Worm (Caenorhabditis elegans) whole organism, L1 larva: ENCODE results near the gene T26C5.3.
A peak's percentile ranks its signal among the peaks of the same experiment; 100 is the strongest.

Experiments used
- C04F5.9 ChIP-seq: sonication (generic microtip); optimal IDR thresholded peaks from 2 replicates; lab custom pipeline; 2016; ENCODE audit warnings: missing genetic modification characterization, missing compliant biosample characterization
- F16B12.6 ChIP-seq: fragments of 150-350 bp; optimal IDR thresholded peaks from 2 replicates; lab custom pipeline; 2014; ENCODE audit warnings: missing biosample characterization, missing genetic modification characterization
- Y116A8C.19 ChIP-seq: sonication (generic microtip); optimal IDR thresholded peaks from 2 replicates; lab custom pipeline; 2016; ENCODE audit warnings: missing compliant biosample characterization, missing genetic modification characterization, borderline replicate concordance
- aha-1 ChIP-seq: fragments of 150-350 bp; optimal IDR thresholded peaks from 2 replicates; lab custom pipeline; 2014; ENCODE audit warnings: missing biosample characterization, missing genetic modification characterization
- alr-1 ChIP-seq: fragments of 200-800 bp; sonication (Bioruptor generic); optimal IDR thresholded peaks from 2 replicates; lab custom pipeline; 2018; ENCODE audit warnings: borderline replicate concordance, mild to moderate bottlenecking, missing genetic modification characterization, missing compliant biosample characterization
- aly-2 ChIP-seq: fragments of 150-350 bp; optimal IDR thresholded peaks from 2 replicates; lab custom pipeline; 2014; ENCODE audit warnings: missing biosample characterization, missing genetic modification characterization
- ama-1 ChIP-seq: fragments of 150-350 bp; optimal IDR thresholded peaks from 2 replicates; lab custom pipeline; 2014
- blmp-1 ChIP-seq: fragments of 150-350 bp; optimal IDR thresholded peaks from 2 replicates; lab custom pipeline; 2014; ENCODE audit warnings: missing biosample characterization, missing genetic modification characterization
- ceh-63 ChIP-seq: fragments of 200-800 bp; sonication (Bioruptor generic); optimal IDR thresholded peaks from 2 replicates; lab custom pipeline; 2018; ENCODE audit warnings: mild to moderate bottlenecking, missing genetic modification characterization, missing compliant biosample characterization
- ceh-88 ChIP-seq: fragments of 200-800 bp; sonication (Bioruptor generic); IDR thresholded peaks from 2 replicates; pipeline ENCODE4 v1.3.6; 2022; ENCODE audit warnings: missing genetic modification characterization, missing compliant biosample characterization
- ces-1 ChIP-seq: fragments of 150-350 bp; optimal IDR thresholded peaks from 2 replicates; lab custom pipeline; 2014; ENCODE audit warnings: missing biosample characterization, missing genetic modification reagents, missing genetic modification characterization
- dpl-1 ChIP-seq, 3 experiments: fragments of 150-350 bp in 2 of 3; sonication (generic microtip) in 1 of 3; optimal IDR thresholded peaks; 2 replicates each; lab custom pipeline; 2014 to 2017; ENCODE audit warnings: missing biosample characterization in 3 of 3, missing genetic modification characterization in 3 of 3, missing genetic modification reagents in 3 of 3
- dsc-1 ChIP-seq: sonication (generic microtip); optimal IDR thresholded peaks from 2 replicates; lab custom pipeline; 2016; ENCODE audit warnings: mild to moderate bottlenecking, missing genetic modification characterization, missing compliant biosample characterization
- efl-1 ChIP-seq, 4 experiments: fragments of 150-350 bp; optimal IDR thresholded peaks in 3 of 4; peaks in 1 of 4; 1 replicate in 1 of 4; 2 replicates in 3 of 4; lab custom pipeline; 2014; ENCODE audit warnings: missing biosample characterization in 2 of 4, missing genetic modification characterization in 2 of 4, missing genetic modification reagents in 2 of 4
- egl-13 ChIP-seq: sonication (generic microtip); optimal IDR thresholded peaks from 2 replicates; lab custom pipeline; 2016; ENCODE audit warnings: missing genotype, missing genetic modification reagents, missing genetic modification characterization, missing compliant biosample characterization
- egl-27 ChIP-seq, 2 experiments: fragments of 150-350 bp in 1 of 2; sonication (generic microtip); optimal IDR thresholded peaks; 3 replicates each; lab custom pipeline; 2017 to 2018; ENCODE audit warnings: missing biosample characterization in 2 of 2, missing genetic modification characterization in 2 of 2, missing genetic modification reagents in 2 of 2
- elt-2 ChIP-seq: sonication (generic microtip); optimal IDR thresholded peaks from 2 replicates; lab custom pipeline; 2016; ENCODE audit warnings: missing genetic modification characterization, mild to moderate bottlenecking, inconsistent platforms, missing compliant biosample characterization, missing genetic modification reagents
- elt-3 ChIP-seq, 6 experiments: fragments of 150-350 bp in 1 of 6; sonication (generic microtip); optimal IDR thresholded peaks; 2 replicates each; lab custom pipeline; 2017 to 2018; ENCODE audit warnings: missing biosample characterization in 6 of 6, missing genetic modification characterization in 6 of 6, inconsistent platforms in 1 of 6
- ets-5 ChIP-seq: fragments of 200-800 bp; sonication (Bioruptor generic); IDR thresholded peaks from 2 replicates; pipeline ENCODE4 v1.3.6; 2022; ENCODE audit warnings: missing genetic modification characterization, missing compliant biosample characterization
- fkh-8 ChIP-seq: sonication (generic microtip); optimal IDR thresholded peaks from 2 replicates; lab custom pipeline; 2016; ENCODE audit warnings: mild to moderate bottlenecking, missing genetic modification characterization, missing compliant biosample characterization
- grh-1 ChIP-seq: fragments of 200-800 bp; sonication (Bioruptor generic); IDR thresholded peaks from 2 replicates; pipeline ENCODE4 v1.3.6; 2022; ENCODE audit warnings: missing genetic modification reagents, missing genetic modification characterization, missing compliant biosample characterization
- hlh-17 ChIP-seq: fragments of 200-800 bp; sonication (Bioruptor generic); optimal IDR thresholded peaks from 2 replicates; lab custom pipeline; 2018; ENCODE audit warnings: missing genetic modification characterization, mild to moderate bottlenecking, missing compliant biosample characterization, moderate library complexity, borderline replicate concordance
- irx-1 ChIP-seq: sonication (generic microtip); optimal IDR thresholded peaks from 2 replicates; lab custom pipeline; 2016; ENCODE audit warnings: missing genetic modification characterization, missing compliant biosample characterization
- jun-1 ChIP-seq: fragments of 150-350 bp; optimal IDR thresholded peaks from 2 replicates; lab custom pipeline; 2014; ENCODE audit warnings: missing biosample characterization, missing genetic modification reagents, missing genetic modification characterization
- lin-13 ChIP-seq: fragments of 150-350 bp; optimal IDR thresholded peaks from 2 replicates; lab custom pipeline; 2014; ENCODE audit warnings: missing biosample characterization, missing genetic modification reagents, missing genetic modification characterization
- lin-14 ChIP-seq: fragments of 200-800 bp; sonication (Bioruptor generic); optimal IDR thresholded peaks from 2 replicates; lab custom pipeline; 2018; ENCODE audit warnings: mild to moderate bottlenecking, missing genetic modification characterization, moderate library complexity, missing compliant biosample characterization
- lir-3 ChIP-seq: sonication (generic microtip); optimal IDR thresholded peaks from 2 replicates; lab custom pipeline; 2016; ENCODE audit warnings: mild to moderate bottlenecking, missing genetic modification characterization, moderate library complexity, missing compliant biosample characterization; ENCODE audit not compliant: poor library complexity
- lsy-2 ChIP-seq, 2 experiments: fragments of 150-350 bp; optimal IDR thresholded peaks; 2 replicates each; lab custom pipeline; 2014; ENCODE audit warnings: missing biosample characterization in 2 of 2, missing genetic modification characterization in 2 of 2
- mab-9 ChIP-seq: fragments of 200-800 bp; sonication (Bioruptor generic); IDR thresholded peaks from 2 replicates; pipeline ENCODE4 v1.3.6; 2022; ENCODE audit warnings: missing genetic modification reagents, missing genetic modification characterization, missing compliant biosample characterization
- mep-1 ChIP-seq: fragments of 150-350 bp; optimal IDR thresholded peaks from 2 replicates; lab custom pipeline; 2014; ENCODE audit warnings: missing biosample characterization, missing genetic modification characterization
- nhr-12 ChIP-seq: sonication (generic microtip); optimal IDR thresholded peaks from 2 replicates; lab custom pipeline; 2017; ENCODE audit warnings: missing biosample characterization, missing genetic modification characterization
- nhr-19 ChIP-seq: fragments of 200-800 bp; sonication (Bioruptor generic); conservative IDR thresholded peaks from 2 replicates; pipeline ENCODE4 v1.3.6; 2022; ENCODE audit warnings: missing genetic modification characterization, missing compliant biosample characterization
- nhr-20 ChIP-seq: sonication (generic microtip); optimal IDR thresholded peaks from 2 replicates; lab custom pipeline; 2016; ENCODE audit warnings: mild to moderate bottlenecking, missing genetic modification characterization, missing compliant biosample characterization
- nhr-28 ChIP-seq: fragments of 150-350 bp; optimal IDR thresholded peaks from 2 replicates; lab custom pipeline; 2014; ENCODE audit warnings: missing biosample characterization, missing genetic modification characterization
- nhr-47 ChIP-seq: sonication (generic microtip); optimal IDR thresholded peaks from 2 replicates; lab custom pipeline; 2016; ENCODE audit warnings: mild to moderate bottlenecking, missing genetic modification characterization, moderate library complexity, missing compliant biosample characterization
- nhr-71 ChIP-seq: sonication (generic microtip); optimal IDR thresholded peaks from 2 replicates; lab custom pipeline; 2016; ENCODE audit warnings: mild to moderate bottlenecking, missing genetic modification characterization, moderate library complexity, missing compliant biosample characterization
- nhr-76 ChIP-seq: sonication (generic microtip); optimal IDR thresholded peaks from 2 replicates; lab custom pipeline; 2017; ENCODE audit warnings: missing biosample characterization, missing genetic modification characterization
- nhr-85 ChIP-seq: sonication (generic microtip); peaks from one replicate; lab custom pipeline; 2016; ENCODE audit warnings: missing genetic modification characterization, inconsistent platforms, missing compliant biosample characterization
- nhr-90 ChIP-seq: sonication (generic microtip); optimal IDR thresholded peaks from 2 replicates; lab custom pipeline; 2016; ENCODE audit warnings: mild to moderate bottlenecking, missing genetic modification characterization, missing compliant biosample characterization; ENCODE audit not compliant: poor library complexity
- pag-3 ChIP-seq: sonication (generic microtip); optimal IDR thresholded peaks from 2 replicates; lab custom pipeline; 2017; ENCODE audit warnings: missing genetic modification characterization, mild to moderate bottlenecking, missing compliant biosample characterization, antibody characterized with exemption, borderline replicate concordance; ENCODE audit not compliant: insufficient read depth
- pax-3 ChIP-seq: fragments of 200-800 bp; sonication (Bioruptor generic); optimal IDR thresholded peaks from 2 replicates; lab custom pipeline; 2018; ENCODE audit warnings: mild to moderate bottlenecking, missing genetic modification characterization, moderate library complexity, missing compliant biosample characterization
- pqm-1 ChIP-seq: sonication (generic microtip); optimal IDR thresholded peaks from 3 replicates; lab custom pipeline; 2017; ENCODE audit warnings: missing biosample characterization, missing genetic modification characterization
- rnt-1 ChIP-seq: sonication (generic microtip); optimal IDR thresholded peaks from 2 replicates; lab custom pipeline; 2016; ENCODE audit warnings: mild to moderate bottlenecking, missing genetic modification characterization, moderate library complexity, missing compliant biosample characterization
- snpc-4 ChIP-seq: fragments of 150-350 bp; optimal IDR thresholded peaks from 2 replicates; lab custom pipeline; 2014; ENCODE audit warnings: missing biosample characterization, missing genetic modification characterization
- snu-23 ChIP-seq: sonication (generic microtip); optimal IDR thresholded peaks from 2 replicates; lab custom pipeline; 2016; ENCODE audit warnings: missing genetic modification characterization, missing compliant biosample characterization
- sptf-1 ChIP-seq: fragments of 150-350 bp; optimal IDR thresholded peaks from 2 replicates; lab custom pipeline; 2014; ENCODE audit warnings: missing biosample characterization, missing genetic modification characterization
- swsn-7 ChIP-seq: sonication (generic microtip); optimal IDR thresholded peaks from 2 replicates; lab custom pipeline; 2016; ENCODE audit warnings: missing genetic modification characterization, missing compliant biosample characterization
- tbx-2 ChIP-seq: sonication (generic microtip); optimal IDR thresholded peaks from 2 replicates; lab custom pipeline; 2016; ENCODE audit warnings: missing genetic modification characterization, missing compliant biosample characterization
- unc-98 ChIP-seq: fragments of 200-800 bp; sonication (Bioruptor generic); IDR thresholded peaks from 2 replicates; pipeline ENCODE4 v1.3.6; 2022; ENCODE audit warnings: missing genetic modification characterization, missing compliant biosample characterization
- vab-15 ChIP-seq: sonication (generic microtip); optimal IDR thresholded peaks from 2 replicates; lab custom pipeline; 2017; ENCODE audit warnings: missing genotype, mild to moderate bottlenecking, missing genetic modification characterization, missing compliant biosample characterization
- xbp-1 ChIP-seq: sonication (generic microtip); optimal IDR thresholded peaks from 2 replicates; lab custom pipeline; 2016; ENCODE audit warnings: missing genetic modification characterization, missing compliant biosample characterization

Gene T26C5.3

ce11 chrII:9258566-9258965 is 22.2 kb downstream of the T26C5.3 start:
- TF ChIP-seq nhr-85 (peak; percentile 46), mab-9 (no peak)

ce11 chrII:9260026-9260425 is 23.6 kb downstream of the T26C5.3 start:
- TF ChIP-seq lsy-2 (tag; optimal IDR thresholded peaks at IDR 0.05; lab: Kevin White, UChicago) (peak in 1 of 2 experiments; percentile 40), alr-1 (no peak), dpl-1 (GFP tag; optimal IDR thresholded peaks at IDR 0.05; lab: Kevin White, UChicago) (peak in 1 of 3 experiments; percentile 7), F16B12.6 (no peak), swsn-7 (tag; lab: Kevin White, UChicago) (no peak), nhr-76 (no peak), aha-1 (tag; lab: Kevin White, UChicago) (no peak), jun-1 (tag; lab: Kevin White, UChicago) (no peak), nhr-28 (tag; lab: Kevin White, UChicago) (no peak), pax-3 (tag; lab: Kevin White, UChicago) (no peak), pag-3 (tag; lab: Kevin White, UChicago) (no peak), C04F5.9 (tag; lab: Kevin White, UChicago) (no peak), vab-15 (tag; lab: Kevin White, UChicago) (no peak), irx-1 (tag; lab: Kevin White, UChicago) (no peak), hlh-17 (GFP tag; lab: Kevin White, UChicago) (no peak), nhr-85 (peak; percentile 90), sptf-1 (tag; lab: Kevin White, UChicago) (no peak), elt-3 (tag; optimal IDR thresholded peaks at IDR 0.05; lab: Kevin White, UChicago) (peak in 2 of 6 experiments; percentile 23 to 27), nhr-47 (tag; lab: Kevin White, UChicago) (peak; percentile 0), ces-1 (GFP tag; lab: Kevin White, UChicago) (no peak), grh-1 (GFP tag; lab: Robert Waterston, UW) (no peak), blmp-1 (tag; lab: Kevin White, UChicago) (peak; percentile 99), ceh-63 (GFP tag; lab: Kevin White, UChicago) (no peak), ama-1 (lab: Kevin White, UChicago) (no peak), lir-3 (tag; lab: Kevin White, UChicago) (no peak), rnt-1 (tag; lab: Kevin White, UChicago) (no peak), aly-2 (tag; lab: Kevin White, UChicago) (no peak), efl-1 (optimal IDR thresholded peaks at IDR 0.05; lab: Kevin White, UChicago) (no peak), efl-1 (GFP tag; optimal IDR thresholded peaks at IDR 0.05 in 1 of 2; lab: Kevin White, UChicago) (no peak), mep-1 (tag; lab: Kevin White, UChicago) (peak; percentile 67), dsc-1 (tag; lab: Kevin White, UChicago) (no peak), pqm-1 (tag; lab: Kevin White, UChicago) (no peak), fkh-8 (tag; lab: Kevin White, UChicago) (no peak), nhr-19 (no peak), snu-23 (GFP tag; lab: Kevin White, UChicago) (peak; percentile 63), nhr-90 (tag; lab: Kevin White, UChicago) (peak; percentile 29), snpc-4 (tag; lab: Kevin White, UChicago) (no peak), lin-14 (GFP tag; lab: Kevin White, UChicago) (peak; percentile 86), nhr-12 (tag; lab: Kevin White, UChicago) (no peak), tbx-2 (tag; lab: Kevin White, UChicago) (no peak), ceh-88 (no peak), nhr-71 (peak; percentile 38), lin-13 (no peak), unc-98 (GFP tag; lab: Robert Waterston, UW) (no peak), egl-13 (no peak), elt-2 (tag; lab: Kevin White, UChicago) (no peak), Y116A8C.19 (tag; lab: Kevin White, UChicago) (no peak), egl-27 (tag; optimal IDR thresholded peaks at IDR 0.05; lab: Kevin White, UChicago) (no peak), nhr-20 (tag; lab: Kevin White, UChicago) (peak; percentile 46), ets-5 (GFP tag; lab: Robert Waterston, UW) (no peak), xbp-1 (tag; lab: Kevin White, UChicago) (no peak)
